Worm (Caenorhabditis elegans) whole organism, young adult: ENCODE data around the gene mtx-2.

Experiments
- Y67H2A.10 ChIP-seq: fragments of 200-800 bp; sonication (Bioruptor generic); conservative IDR thresholded peaks from 2 replicates; pipeline ENCODE4 v1.3.6; 2022; ENCODE audit warnings: missing genetic modification reagents, missing genetic modification characterization, missing compliant biosample characterization
- ccch-3 ChIP-seq: fragments of 200-800 bp; sonication (Bioruptor generic); optimal IDR thresholded peaks from 2 replicates; lab custom pipeline; 2018; ENCODE audit warnings: mild to moderate bottlenecking, missing genetic modification characterization, missing compliant biosample characterization
- egrh-3 ChIP-seq: fragments of 200-800 bp; sonication (Bioruptor generic); IDR thresholded peaks from 2 replicates; pipeline ENCODE4 v1.3.6; 2022; ENCODE audit warnings: missing genetic modification reagents, missing genetic modification characterization, missing compliant biosample characterization
- lin-35 ChIP-seq, 3 experiments: fragments of 150-350 bp in 2 of 3; sonication (generic microtip) in 1 of 3; optimal IDR thresholded peaks; 2 replicates each; lab custom pipeline; 2014 to 2018; ENCODE audit warnings: missing biosample characterization in 3 of 3, missing genetic modification characterization in 3 of 3, missing genetic modification reagents in 3 of 3
- nfyb-1 ChIP-seq: fragments of 200-800 bp; sonication (Bioruptor generic); IDR thresholded peaks from 2 replicates; pipeline ENCODE4 v1.3.6; 2022; ENCODE audit warnings: missing genetic modification reagents, missing genetic modification characterization, missing compliant biosample characterization
- tbp1 ChIP-seq: fragments of 200-800 bp; sonication (Bioruptor generic); optimal IDR thresholded peaks from 2 replicates; lab custom pipeline; 2018; ENCODE audit warnings: mild to moderate bottlenecking, missing genetic modification characterization, missing compliant biosample characterization
- zim-3 ChIP-seq: sonication (generic microtip); optimal IDR thresholded peaks from 2 replicates; lab custom pipeline; 2017; ENCODE audit warnings: mild to moderate bottlenecking, missing genetic modification characterization, moderate library complexity, missing compliant biosample characterization

- no peak for TF ChIP-seq zim-3 (tag; lab: Kevin White, UChicago)
- no peak for TF ChIP-seq egrh-3 (GFP tag; lab: Robert Waterston, UW)
- no peak for TF ChIP-seq tbp1
- TF ChIP-seq ccch-3 = no peak
- no peak for TF ChIP-seq nfyb-1
- no peak for TF ChIP-seq lin-35 (GFP tag; optimal IDR thresholded peaks at IDR 0.05; lab: Kevin White, UChicago)
- TF ChIP-seq Y67H2A.10 (GFP tag; lab: Robert Waterston, UW) = no peak
Measured at ce11 chrIII:7790522-7790921, 27.1 kb upstream of the mtx-2 start.
